Worm (Caenorhabditis elegans) whole organism, young adult: ENCODE results near the gene srh-204.

ENCODE experiments used
- B0336.3 ChIP-seq: fragments of 200-800 bp; sonication (Bioruptor generic); IDR thresholded peaks from 2 replicates; pipeline ENCODE4 v1.3.6; 2022; ENCODE audit warnings: missing genetic modification characterization, missing compliant biosample characterization
- C17E4.6 ChIP-seq: fragments of 200-800 bp; sonication (Bioruptor generic); IDR thresholded peaks from 2 replicates; pipeline ENCODE4 v1.3.6; 2022; ENCODE audit warnings: missing genetic modification reagents, missing genetic modification characterization, missing compliant biosample characterization
- D2030.7 ChIP-seq: fragments of 200-800 bp; sonication (Bioruptor generic); IDR thresholded peaks from 2 replicates; pipeline ENCODE4 v1.3.6; 2022; ENCODE audit warnings: missing genetic modification reagents, missing genetic modification characterization, missing compliant biosample characterization
- F10E7.11 ChIP-seq: sonication (generic microtip); optimal IDR thresholded peaks from 2 replicates; lab custom pipeline; 2017; ENCODE audit warnings: mild to moderate bottlenecking, missing genetic modification characterization, moderate library complexity, missing compliant biosample characterization
- F33H1.4 ChIP-seq: fragments of 200-800 bp; sonication (Bioruptor generic); IDR thresholded peaks from 2 replicates; pipeline ENCODE4 v1.3.6; 2022; ENCODE audit warnings: missing genetic modification reagents, missing genetic modification characterization, missing compliant biosample characterization
- F37B4.10 ChIP-seq: fragments of 200-800 bp; sonication (Bioruptor generic); IDR thresholded peaks from 2 replicates; pipeline ENCODE4 v1.3.6; 2022; ENCODE audit warnings: missing genetic modification characterization, missing compliant biosample characterization
- K11D2.4 ChIP-seq: fragments of 200-800 bp; sonication (Bioruptor generic); IDR thresholded peaks from 2 replicates; pipeline ENCODE4 v1.3.6; 2022; ENCODE audit warnings: missing genetic modification reagents, missing genetic modification characterization, missing compliant biosample characterization
- Y53F4B.3 ChIP-seq: fragments of 200-800 bp; sonication (Bioruptor generic); IDR thresholded peaks from 2 replicates; pipeline ENCODE4 v1.3.6; 2022; ENCODE audit warnings: missing genetic modification reagents, missing genetic modification characterization, missing compliant biosample characterization
- Y53G8AR.9 ChIP-seq: fragments of 200-800 bp; sonication (Bioruptor generic); conservative IDR thresholded peaks from 2 replicates; pipeline ENCODE4 v1.3.6; 2022; ENCODE audit warnings: missing genetic modification reagents, missing genetic modification characterization, missing compliant biosample characterization
- Y67H2A.10 ChIP-seq: fragments of 200-800 bp; sonication (Bioruptor generic); conservative IDR thresholded peaks from 2 replicates; pipeline ENCODE4 v1.3.6; 2022; ENCODE audit warnings: missing genetic modification reagents, missing genetic modification characterization, missing compliant biosample characterization
- akir-1 ChIP-seq: fragments of 200-800 bp; sonication (Bioruptor generic); optimal IDR thresholded peaks from 2 replicates; lab custom pipeline; 2018; ENCODE audit warnings: mild to moderate bottlenecking, missing genetic modification characterization, moderate library complexity, missing compliant biosample characterization
- ama-1 ChIP-seq, 3 experiments: fragments of 150-350 bp in 1 of 3; sonication (generic microtip) in 2 of 3; optimal IDR thresholded peaks; 2 replicates each; lab custom pipeline; 2014 to 2018; ENCODE audit warnings: missing biosample characterization in 2 of 3, missing genetic modification characterization in 2 of 3, missing genetic modification reagents in 2 of 3
- cebp-1 ChIP-seq, 2 experiments: fragments of 200-800 bp in 1 of 2; sonication (Bioruptor generic) in 1 of 2; sonication (generic microtip) in 1 of 2; IDR thresholded peaks in 1 of 2; optimal IDR thresholded peaks in 1 of 2; 2 replicates each; pipeline versions ENCODE4 v1.3.6 to Lab custom; 2017 to 2022; ENCODE audit warnings: missing compliant biosample characterization in 2 of 2, missing genetic modification characterization in 2 of 2, mild to moderate bottlenecking in 1 of 2, missing genetic modification reagents in 1 of 2, moderate library complexity in 1 of 2
- ceh-27 ChIP-seq: fragments of 200-800 bp; sonication (Bioruptor generic); optimal IDR thresholded peaks from 2 replicates; lab custom pipeline; 2018; ENCODE audit warnings: mild to moderate bottlenecking, missing genetic modification characterization, moderate library complexity, missing compliant biosample characterization
- ceh-91 ChIP-seq: fragments of 200-800 bp; sonication (Bioruptor generic); IDR thresholded peaks from 2 replicates; pipeline ENCODE4 v1.3.6; 2022; ENCODE audit warnings: missing genetic modification reagents, missing genetic modification characterization, missing compliant biosample characterization
- die-1 ChIP-seq: sonication (generic microtip); optimal IDR thresholded peaks from 2 replicates; lab custom pipeline; 2016; ENCODE audit warnings: missing genotype, mild to moderate bottlenecking, missing genetic modification characterization, missing compliant biosample characterization
- dox-1 ChIP-seq: fragments of 200-800 bp; sonication (Bioruptor generic); IDR thresholded peaks from 2 replicates; pipeline ENCODE4 v1.3.6; 2022; ENCODE audit warnings: missing genetic modification reagents, missing genetic modification characterization, missing compliant biosample characterization
- efl-1 ChIP-seq: fragments of 150-350 bp; optimal IDR thresholded peaks from 2 replicates; lab custom pipeline; 2014; ENCODE audit warnings: missing biosample characterization, missing genetic modification reagents, missing genetic modification characterization
- egl-44 ChIP-seq: fragments of 200-800 bp; sonication (Bioruptor generic); IDR thresholded peaks from 2 replicates; pipeline ENCODE4 v1.3.6; 2022; ENCODE audit warnings: missing genetic modification reagents, missing genetic modification characterization, missing compliant biosample characterization
- hmg-1.2 ChIP-seq: fragments of 200-800 bp; sonication (Bioruptor generic); IDR thresholded peaks from 2 replicates; pipeline ENCODE4 v1.3.6; 2022; ENCODE audit warnings: missing genetic modification reagents, missing genetic modification characterization, missing compliant biosample characterization
- let-607 ChIP-seq, 2 experiments: fragments of 200-800 bp in 1 of 2; sonication (Bioruptor generic) in 1 of 2; sonication (generic microtip) in 1 of 2; optimal IDR thresholded peaks; 2 replicates each; lab custom pipeline; 2016 to 2018; ENCODE audit warnings: mild to moderate bottlenecking in 2 of 2, missing compliant biosample characterization in 2 of 2, missing genetic modification characterization in 2 of 2, moderate library complexity in 2 of 2, missing genotype in 1 of 2
- lin-26 ChIP-seq: fragments of 200-800 bp; sonication (Bioruptor generic); IDR thresholded peaks from 2 replicates; pipeline ENCODE4 v1.3.6; 2022; ENCODE audit warnings: missing genetic modification reagents, missing genetic modification characterization, missing compliant biosample characterization
- lin-40 ChIP-seq: sonication (generic microtip); optimal IDR thresholded peaks from 2 replicates; lab custom pipeline; 2016; ENCODE audit warnings: missing genetic modification characterization, mild to moderate bottlenecking, missing compliant biosample characterization, missing genotype, missing genetic modification reagents
- lin-54 ChIP-seq: fragments of 200-800 bp; sonication (Bioruptor generic); optimal IDR thresholded peaks from 2 replicates; lab custom pipeline; 2018; ENCODE audit warnings: mild to moderate bottlenecking, missing genetic modification characterization, missing compliant biosample characterization
- lsl-1 ChIP-seq: fragments of 200-800 bp; sonication (Bioruptor generic); optimal IDR thresholded peaks from 2 replicates; lab custom pipeline; 2018; ENCODE audit warnings: mild to moderate bottlenecking, missing genetic modification characterization, moderate library complexity, missing compliant biosample characterization
- madf-6 ChIP-seq: fragments of 200-800 bp; sonication (Bioruptor generic); IDR thresholded peaks from 2 replicates; pipeline ENCODE4 v1.3.6; 2022; ENCODE audit warnings: missing genetic modification reagents, missing genetic modification characterization, missing compliant biosample characterization
- mcd-1 ChIP-seq: fragments of 200-800 bp; sonication (Bioruptor generic); IDR thresholded peaks from 2 replicates; pipeline ENCODE4 v1.3.6; 2022; ENCODE audit warnings: missing genetic modification reagents, missing genetic modification characterization, missing compliant biosample characterization
- nfya-2 ChIP-seq: fragments of 200-800 bp; sonication (Bioruptor generic); IDR thresholded peaks from 2 replicates; pipeline ENCODE4 v1.3.6; 2022; ENCODE audit warnings: missing genetic modification reagents, missing genetic modification characterization, missing compliant biosample characterization
- nhr-179 ChIP-seq: sonication (generic microtip); optimal IDR thresholded peaks from 2 replicates; lab custom pipeline; 2016; ENCODE audit warnings: mild to moderate bottlenecking, missing genetic modification characterization, missing compliant biosample characterization
- nhr-80 ChIP-seq: sonication (generic microtip); optimal IDR thresholded peaks from 2 replicates; lab custom pipeline; 2016; ENCODE audit warnings: missing genetic modification characterization, missing compliant biosample characterization
- nhr-90 ChIP-seq: sonication (generic microtip); optimal IDR thresholded peaks from 2 replicates; lab custom pipeline; 2016; ENCODE audit warnings: missing genotype, mild to moderate bottlenecking, missing genetic modification characterization, missing compliant biosample characterization
- sdz-38 ChIP-seq: sonication (generic microtip); optimal IDR thresholded peaks from 2 replicates; lab custom pipeline; 2016; ENCODE audit warnings: missing genotype, missing genetic modification characterization, missing compliant biosample characterization
- snpc-3.4 ChIP-seq: sonication (generic microtip); optimal IDR thresholded peaks from 2 replicates; lab custom pipeline; 2017; ENCODE audit warnings: missing genetic modification characterization, mild to moderate bottlenecking, missing compliant biosample characterization, antibody characterized with exemption, moderate library complexity, missing genotype, missing genetic modification reagents
- snpc-4 ChIP-seq, 5 experiments: fragments of 150-350 bp in 1 of 5; sonication (generic microtip) in 4 of 5; optimal IDR thresholded peaks; 2 replicates each; lab custom pipeline; 2014 to 2018; ENCODE audit warnings: missing genetic modification characterization in 5 of 5, missing biosample characterization in 3 of 5, antibody characterized with exemption in 2 of 5, mild to moderate bottlenecking in 2 of 5, missing compliant biosample characterization in 2 of 5, missing genotype in 2 of 5, moderate library complexity in 2 of 5, missing genetic modification reagents in 1 of 5
- tbp1 ChIP-seq: fragments of 200-800 bp; sonication (Bioruptor generic); optimal IDR thresholded peaks from 2 replicates; lab custom pipeline; 2018; ENCODE audit warnings: mild to moderate bottlenecking, missing genetic modification characterization, missing compliant biosample characterization
- tlf-1 ChIP-seq: fragments of 200-800 bp; sonication (Bioruptor generic); optimal IDR thresholded peaks from 2 replicates; lab custom pipeline; 2018; ENCODE audit warnings: mild to moderate bottlenecking, missing genetic modification characterization, missing compliant biosample characterization
- unc-130 ChIP-seq: sonication (generic microtip); optimal IDR thresholded peaks from 2 replicates; lab custom pipeline; 2016; ENCODE audit warnings: missing genetic modification reagents, missing genetic modification characterization, missing compliant biosample characterization
- xnd-1 ChIP-seq: sonication (generic microtip); optimal IDR thresholded peaks from 2 replicates; lab custom pipeline; 2016; ENCODE audit warnings: missing genotype, missing genetic modification reagents, missing genetic modification characterization, missing compliant biosample characterization
- zfh-2 ChIP-seq: fragments of 200-800 bp; sonication (Bioruptor generic); conservative IDR thresholded peaks from 2 replicates; pipeline ENCODE4 v1.3.6; 2022; ENCODE audit warnings: missing genetic modification reagents, missing genetic modification characterization, missing compliant biosample characterization
- ztf-18 ChIP-seq: sonication (generic microtip); optimal IDR thresholded peaks from 2 replicates; lab custom pipeline; 2016; ENCODE audit warnings: missing genotype, mild to moderate bottlenecking, missing genetic modification characterization, missing compliant biosample characterization
- ztf-25 ChIP-seq: fragments of 200-800 bp; sonication (Bioruptor generic); IDR thresholded peaks from 2 replicates; pipeline ENCODE4 v1.3.6; 2022; ENCODE audit warnings: missing genetic modification reagents, missing genetic modification characterization, missing compliant biosample characterization
- ztf-3 ChIP-seq: fragments of 200-800 bp; sonication (Bioruptor generic); optimal IDR thresholded peaks from 2 replicates; lab custom pipeline; 2018; ENCODE audit warnings: mild to moderate bottlenecking, missing genetic modification characterization, missing compliant biosample characterization

srh-204 gene

ce11 chrV:4199185-4199584 lies 41.0 kb downstream of the srh-204 start, which contains the start of gene rpac-40:
TSS of gene rpac-40 (plus strand) at chrV:4199485.
- TF ChIP-seq tlf-1 (GFP tag; lab: Kevin White, UChicago) = no peak
- TF ChIP-seq nfya-2 (GFP tag; lab: Robert Waterston, UW) = no peak
- TF ChIP-seq madf-6 = 0 out of 2 replicates have a peak, but pooled peaks have one; percentile 10
- no peak for TF ChIP-seq nhr-179 (tag; lab: Kevin White, UChicago)

- TF ChIP-seq madf-6 = peak; percentile 71
- TF ChIP-seq nhr-90 (tag; lab: Kevin White, UChicago) = no peak
- TF ChIP-seq Y53F4B.3 = no peak
- TF ChIP-seq xnd-1 (tag; lab: Kevin White, UChicago) = peak; percentile 76
- no peak for TF ChIP-seq lin-40 (tag; lab: Kevin White, UChicago)
- TF ChIP-seq lsl-1 (GFP tag; lab: Kevin White, UChicago) = peak; percentile 90
- peak; percentile 86 for TF ChIP-seq F33H1.4 (GFP tag; lab: Robert Waterston, UW)
- no peak for TF ChIP-seq Y67H2A.10 (GFP tag; lab: Robert Waterston, UW)
- no peak for TF ChIP-seq B0336.3 (GFP tag; lab: Robert Waterston, UW)
- TF ChIP-seq C17E4.6 (GFP tag; lab: Robert Waterston, UW) = no peak
- TF ChIP-seq D2030.7 = peak; percentile 44; the same call in 1 of the 2 replicates
- TF ChIP-seq ztf-25 (GFP tag; lab: Robert Waterston, UW) = no peak
- TF ChIP-seq ceh-91 (GFP tag; lab: Robert Waterston, UW) = 0 out of 2 replicates have a peak, but pooled peaks have one; percentile 10
- no peak for TF ChIP-seq ztf-3 (GFP tag; lab: Kevin White, UChicago)
These were observed 44.9 kb downstream of the srh-204 start, which contains the start of gene algn-5 for ce11 chrV:4195283-4195682. TSS of gene algn-5 (plus strand) at chrV:4195577.

ce11 chrV:4194587-4195211 lies 45.5 kb downstream of the srh-204 start, which contains the start of gene Y45G5AM.9:
TSS of gene Y45G5AM.9 (minus strand) at chrV:4194637.
- no peak for TF ChIP-seq akir-1
- peak; percentile 79 for TF ChIP-seq mcd-1 (GFP tag; lab: Robert Waterston, UW)
- TF ChIP-seq snpc-4 (GFP tag; optimal IDR thresholded peaks at IDR 0.05; lab: Kevin White, UChicago) = no peak
- TF ChIP-seq snpc-4 (tag; optimal IDR thresholded peaks at IDR 0.05; lab: Kevin White, UChicago) = peak in 3 of 4 experiments; percentile 19 to 53 (median 25)
- no peak for TF ChIP-seq die-1
- no peak for TF ChIP-seq F37B4.10
- TF ChIP-seq ama-1 (optimal IDR thresholded peaks at IDR 0.05; lab: Kevin White, UChicago) = no peak
- TF ChIP-seq ama-1 (GFP tag; optimal IDR thresholded peaks at IDR 0.05; lab: Kevin White, UChicago) = no peak
- no peak for TF ChIP-seq unc-130 (GFP tag; lab: Kevin White, UChicago)
- peak; percentile 10 for TF ChIP-seq snpc-3.4 (tag; lab: Kevin White, UChicago)
- peak; percentile 53 for TF ChIP-seq lin-54 (GFP tag; lab: Kevin White, UChicago)
- peak; percentile 44; the same call in 1 of the 2 replicates for TF ChIP-seq K11D2.4 (GFP tag; lab: Robert Waterston, UW)
- TF ChIP-seq Y53G8AR.9 = 0 out of 2 replicates have a peak, but pooled peaks have one; percentile 54
- TF ChIP-seq tbp1 (GFP tag; lab: Kevin White, UChicago) = peak; percentile 25
- no peak for TF ChIP-seq sdz-38 (tag; lab: Kevin White, UChicago)
- TF ChIP-seq egl-44 (GFP tag; lab: Robert Waterston, UW) = no peak
- TF ChIP-seq ztf-18 (tag; lab: Kevin White, UChicago) = peak; percentile 94
- peak; percentile 65 for TF ChIP-seq nhr-80 (tag; lab: Kevin White, UChicago)
- TF ChIP-seq nfya-2 (GFP tag; lab: Robert Waterston, UW) = no peak
- TF ChIP-seq ceh-27 (GFP tag; lab: Kevin White, UChicago) = peak; percentile 62
- peak; percentile 57; the same call in 1 of the 2 replicates for TF ChIP-seq dox-1 (GFP tag; lab: Robert Waterston, UW)
- no peak for TF ChIP-seq F10E7.11 (tag; lab: Kevin White, UChicago)
- peak in 1 of 2 experiments; percentile 8 for TF ChIP-seq let-607 (tag; optimal IDR thresholded peaks at IDR 0.05; lab: Kevin White, UChicago)
- peak; percentile 36 for TF ChIP-seq efl-1 (GFP tag; lab: Kevin White, UChicago)
- TF ChIP-seq cebp-1 (GFP tag; IDR thresholded peaks at IDR 0.05; lab: Robert Waterston, UW) = no peak
- peak; percentile 77 for TF ChIP-seq cebp-1 (tag; optimal IDR thresholded peaks at IDR 0.05; lab: Kevin White, UChicago)
- TF ChIP-seq lin-26 (GFP tag; lab: Robert Waterston, UW) = peak; percentile 46; the same call in 1 of the 2 replicates
- peak; percentile 47; the same call in 1 of the 2 replicates for TF ChIP-seq hmg-1.2
- peak; percentile 93 for TF ChIP-seq zfh-2 (GFP tag; lab: Robert Waterston, UW)
